Worm (Caenorhabditis elegans) whole organism, L4 larva: ENCODE measurements around the gene C47G2.3.

Experiments
- ces-1 ChIP-seq: fragments of 150-350 bp; sonication (generic microtip); optimal IDR thresholded peaks from 4 replicates; lab custom pipeline; 2014; ENCODE audit warnings: missing biosample characterization, missing genetic modification reagents, missing genetic modification characterization
- lin-13 ChIP-seq: fragments of 150-350 bp; optimal IDR thresholded peaks from 2 replicates; lab custom pipeline; 2014; ENCODE audit warnings: missing biosample characterization, missing genetic modification reagents, missing genetic modification characterization

ce11 chrII:11316663-11317062 lies 26.7 kb upstream of the C47G2.3 start:
- TF ChIP-seq ces-1 (GFP tag; lab: Kevin White, UChicago) (no peak), lin-13 (no peak)
